Fruit fly (Drosophila melanogaster): Measurements from ENCODE around the gene Atx2.

dm6 chr3R:15431142-15431541, 22.9 kb downstream of the Atx2 start:
- TF ChIP-seq CTCF (optimal IDR thresholded peaks at IDR 0.05): peak; percentile 71 to 75
- TF ChIP-seq CG8478 (optimal IDR thresholded peaks at IDR 0.05): no peak

Measured in S2 (cell line).